Worm (Caenorhabditis elegans) whole organism, young adult: ENCODE results near the gene B0280.7.

Experiments used
- B0019.2 ChIP-seq: fragments of 200-800 bp; sonication (Bioruptor generic); conservative IDR thresholded peaks from 2 replicates; pipeline ENCODE4 v1.3.6; 2022; ENCODE audit warnings: missing genetic modification reagents, missing genetic modification characterization, missing compliant biosample characterization
- F23B12.7 ChIP-seq: sonication (generic microtip); optimal IDR thresholded peaks from 2 replicates; lab custom pipeline; 2017; ENCODE audit warnings: missing genetic modification characterization, mild to moderate bottlenecking, missing compliant biosample characterization, antibody characterized with exemption, moderate library complexity; ENCODE audit not compliant: insufficient read depth
- F33H1.4 ChIP-seq: fragments of 200-800 bp; sonication (Bioruptor generic); IDR thresholded peaks from 2 replicates; pipeline ENCODE4 v1.3.6; 2022; ENCODE audit warnings: missing genetic modification reagents, missing genetic modification characterization, missing compliant biosample characterization
- F37B4.10 ChIP-seq: fragments of 200-800 bp; sonication (Bioruptor generic); IDR thresholded peaks from 2 replicates; pipeline ENCODE4 v1.3.6; 2022; ENCODE audit warnings: missing genetic modification characterization, missing compliant biosample characterization
- F57A8.1 ChIP-seq: fragments of 200-800 bp; sonication (Bioruptor generic); optimal IDR thresholded peaks from 2 replicates; lab custom pipeline; 2018; ENCODE audit warnings: mild to moderate bottlenecking, missing genetic modification characterization, moderate library complexity, missing compliant biosample characterization
- Y53G8AR.9 ChIP-seq: fragments of 200-800 bp; sonication (Bioruptor generic); conservative IDR thresholded peaks from 2 replicates; pipeline ENCODE4 v1.3.6; 2022; ENCODE audit warnings: missing genetic modification reagents, missing genetic modification characterization, missing compliant biosample characterization
- akir-1 ChIP-seq: fragments of 200-800 bp; sonication (Bioruptor generic); optimal IDR thresholded peaks from 2 replicates; lab custom pipeline; 2018; ENCODE audit warnings: mild to moderate bottlenecking, missing genetic modification characterization, moderate library complexity, missing compliant biosample characterization
- ama-1 ChIP-seq, 3 experiments: fragments of 150-350 bp in 1 of 3; sonication (generic microtip) in 2 of 3; optimal IDR thresholded peaks; 2 replicates each; lab custom pipeline; 2014 to 2018; ENCODE audit warnings: missing biosample characterization in 2 of 3, missing genetic modification characterization in 2 of 3, missing genetic modification reagents in 2 of 3
- atf-7 ChIP-seq: sonication (generic microtip); optimal IDR thresholded peaks from 2 replicates; lab custom pipeline; 2017; ENCODE audit warnings: mild to moderate bottlenecking, missing genetic modification characterization, missing compliant biosample characterization
- attf-5 ChIP-seq: fragments of 200-800 bp; sonication (Bioruptor generic); optimal IDR thresholded peaks from 2 replicates; lab custom pipeline; 2018; ENCODE audit warnings: mild to moderate bottlenecking, missing genetic modification characterization, missing compliant biosample characterization
- ceh-100 ChIP-seq: fragments of 200-800 bp; sonication (Bioruptor generic); IDR thresholded peaks from 2 replicates; pipeline ENCODE4 v1.3.6; 2022; ENCODE audit warnings: missing genetic modification reagents, missing genetic modification characterization, missing compliant biosample characterization
- ceh-27 ChIP-seq: fragments of 200-800 bp; sonication (Bioruptor generic); optimal IDR thresholded peaks from 2 replicates; lab custom pipeline; 2018; ENCODE audit warnings: mild to moderate bottlenecking, missing genetic modification characterization, moderate library complexity, missing compliant biosample characterization
- ceh-58 ChIP-seq: fragments of 200-800 bp; sonication (Bioruptor generic); IDR thresholded peaks from 2 replicates; pipeline ENCODE4 v1.3.6; 2022; ENCODE audit warnings: missing genetic modification characterization, missing compliant biosample characterization
- ceh-79 ChIP-seq: sonication (generic microtip); optimal IDR thresholded peaks from 2 replicates; lab custom pipeline; 2017; ENCODE audit warnings: mild to moderate bottlenecking, missing genetic modification characterization, missing compliant biosample characterization
- ceh-91 ChIP-seq: fragments of 200-800 bp; sonication (Bioruptor generic); IDR thresholded peaks from 2 replicates; pipeline ENCODE4 v1.3.6; 2022; ENCODE audit warnings: missing genetic modification reagents, missing genetic modification characterization, missing compliant biosample characterization
- dox-1 ChIP-seq: fragments of 200-800 bp; sonication (Bioruptor generic); IDR thresholded peaks from 2 replicates; pipeline ENCODE4 v1.3.6; 2022; ENCODE audit warnings: missing genetic modification reagents, missing genetic modification characterization, missing compliant biosample characterization
- dpl-1 ChIP-seq: fragments of 150-350 bp; optimal IDR thresholded peaks from 2 replicates; lab custom pipeline; 2014; ENCODE audit warnings: missing biosample characterization, missing genetic modification reagents, missing genetic modification characterization
- efl-1 ChIP-seq: fragments of 150-350 bp; optimal IDR thresholded peaks from 2 replicates; lab custom pipeline; 2014; ENCODE audit warnings: missing biosample characterization, missing genetic modification reagents, missing genetic modification characterization
- egl-18 ChIP-seq: fragments of 200-800 bp; sonication (Bioruptor generic); IDR thresholded peaks from 2 replicates; pipeline ENCODE4 v1.3.6; 2022; ENCODE audit warnings: missing genetic modification reagents, missing genetic modification characterization, missing compliant biosample characterization
- egl-44 ChIP-seq: fragments of 200-800 bp; sonication (Bioruptor generic); IDR thresholded peaks from 2 replicates; pipeline ENCODE4 v1.3.6; 2022; ENCODE audit warnings: missing genetic modification reagents, missing genetic modification characterization, missing compliant biosample characterization
- him-1 ChIP-seq: sonication (generic microtip); optimal IDR thresholded peaks from 2 replicates; lab custom pipeline; 2016; ENCODE audit warnings: missing genotype, missing genetic modification reagents, missing genetic modification characterization, missing compliant biosample characterization
- lin-35 ChIP-seq, 3 experiments: fragments of 150-350 bp in 2 of 3; sonication (generic microtip) in 1 of 3; optimal IDR thresholded peaks; 2 replicates each; lab custom pipeline; 2014 to 2018; ENCODE audit warnings: missing biosample characterization in 3 of 3, missing genetic modification characterization in 3 of 3, missing genetic modification reagents in 3 of 3
- lin-40 ChIP-seq: sonication (generic microtip); optimal IDR thresholded peaks from 2 replicates; lab custom pipeline; 2016; ENCODE audit warnings: missing genetic modification characterization, mild to moderate bottlenecking, missing compliant biosample characterization, missing genotype, missing genetic modification reagents
- lin-54 ChIP-seq: fragments of 200-800 bp; sonication (Bioruptor generic); optimal IDR thresholded peaks from 2 replicates; lab custom pipeline; 2018; ENCODE audit warnings: mild to moderate bottlenecking, missing genetic modification characterization, missing compliant biosample characterization
- lir-1 ChIP-seq: fragments of 200-800 bp; sonication (Bioruptor generic); conservative IDR thresholded peaks from 2 replicates; pipeline ENCODE4 v1.3.6; 2022; ENCODE audit warnings: missing genetic modification reagents, missing genetic modification characterization, missing compliant biosample characterization
- lsl-1 ChIP-seq: fragments of 200-800 bp; sonication (Bioruptor generic); optimal IDR thresholded peaks from 2 replicates; lab custom pipeline; 2018; ENCODE audit warnings: mild to moderate bottlenecking, missing genetic modification characterization, moderate library complexity, missing compliant biosample characterization
- lsy-27 ChIP-seq: sonication (generic microtip); optimal IDR thresholded peaks from 2 replicates; lab custom pipeline; 2017; ENCODE audit warnings: missing genetic modification characterization, mild to moderate bottlenecking, missing compliant biosample characterization, antibody characterized with exemption, missing genotype, borderline replicate concordance; ENCODE audit not compliant: insufficient read depth
- madf-10 ChIP-seq: sonication (generic microtip); optimal IDR thresholded peaks from 2 replicates; lab custom pipeline; 2016; ENCODE audit warnings: mild to moderate bottlenecking, missing genetic modification characterization, missing compliant biosample characterization
- madf-6 ChIP-seq: fragments of 200-800 bp; sonication (Bioruptor generic); IDR thresholded peaks from 2 replicates; pipeline ENCODE4 v1.3.6; 2022; ENCODE audit warnings: missing genetic modification reagents, missing genetic modification characterization, missing compliant biosample characterization
- mcd-1 ChIP-seq: fragments of 200-800 bp; sonication (Bioruptor generic); IDR thresholded peaks from 2 replicates; pipeline ENCODE4 v1.3.6; 2022; ENCODE audit warnings: missing genetic modification reagents, missing genetic modification characterization, missing compliant biosample characterization
- mel-28 ChIP-seq: sonication (generic microtip); optimal IDR thresholded peaks from 2 replicates; lab custom pipeline; 2016; ENCODE audit warnings: borderline replicate concordance, mild to moderate bottlenecking, missing genetic modification characterization, missing compliant biosample characterization
- mxl-1 ChIP-seq: sonication (generic microtip); optimal IDR thresholded peaks from 2 replicates; lab custom pipeline; 2016; ENCODE audit warnings: missing genetic modification characterization, missing compliant biosample characterization
- nhr-120 ChIP-seq: fragments of 200-800 bp; sonication (Bioruptor generic); IDR thresholded peaks from 2 replicates; pipeline ENCODE4 v1.3.6; 2022; ENCODE audit warnings: missing genetic modification characterization, missing compliant biosample characterization
- nhr-90 ChIP-seq: sonication (generic microtip); optimal IDR thresholded peaks from 2 replicates; lab custom pipeline; 2016; ENCODE audit warnings: missing genotype, mild to moderate bottlenecking, missing genetic modification characterization, missing compliant biosample characterization
- rcor-1 ChIP-seq: fragments of 200-800 bp; sonication (Bioruptor generic); IDR thresholded peaks from 2 replicates; pipeline ENCODE4 v1.3.6; 2022; ENCODE audit warnings: missing genetic modification reagents, missing genetic modification characterization, missing compliant biosample characterization
- sea-2 ChIP-seq: fragments of 200-800 bp; sonication (Bioruptor generic); IDR thresholded peaks from 2 replicates; pipeline ENCODE4 v1.3.6; 2022; ENCODE audit warnings: missing genetic modification characterization, missing compliant biosample characterization
- snpc-4 ChIP-seq, 5 experiments: fragments of 150-350 bp in 1 of 5; sonication (generic microtip) in 4 of 5; optimal IDR thresholded peaks; 2 replicates each; lab custom pipeline; 2014 to 2018; ENCODE audit warnings: missing genetic modification characterization in 5 of 5, missing biosample characterization in 3 of 5, antibody characterized with exemption in 2 of 5, mild to moderate bottlenecking in 2 of 5, missing compliant biosample characterization in 2 of 5, missing genotype in 2 of 5, moderate library complexity in 2 of 5, missing genetic modification reagents in 1 of 5
- tbp1 ChIP-seq: fragments of 200-800 bp; sonication (Bioruptor generic); optimal IDR thresholded peaks from 2 replicates; lab custom pipeline; 2018; ENCODE audit warnings: mild to moderate bottlenecking, missing genetic modification characterization, missing compliant biosample characterization
- unc-130 ChIP-seq: sonication (generic microtip); optimal IDR thresholded peaks from 2 replicates; lab custom pipeline; 2016; ENCODE audit warnings: missing genetic modification reagents, missing genetic modification characterization, missing compliant biosample characterization
- zfh-2 ChIP-seq: fragments of 200-800 bp; sonication (Bioruptor generic); conservative IDR thresholded peaks from 2 replicates; pipeline ENCODE4 v1.3.6; 2022; ENCODE audit warnings: missing genetic modification reagents, missing genetic modification characterization, missing compliant biosample characterization
- ztf-25 ChIP-seq: fragments of 200-800 bp; sonication (Bioruptor generic); IDR thresholded peaks from 2 replicates; pipeline ENCODE4 v1.3.6; 2022; ENCODE audit warnings: missing genetic modification reagents, missing genetic modification characterization, missing compliant biosample characterization
- ztf-26 ChIP-seq: sonication (generic microtip); optimal IDR thresholded peaks from 2 replicates; lab custom pipeline; 2017; ENCODE audit warnings: missing genetic modification characterization, missing compliant biosample characterization

B0280.7 gene

ce11 chrIII:7069981-7070380 lies 41.7 kb downstream of the B0280.7 start, which contains the start of gene tmem-17:
TSS of gene tmem-17 (plus strand) at chrIII:7070281.
- no peak for TF ChIP-seq sea-2 (GFP tag; lab: Robert Waterston, UW)
- TF ChIP-seq dpl-1 (GFP tag; lab: Kevin White, UChicago), result no peak
- no peak for TF ChIP-seq ama-1 (optimal IDR thresholded peaks at IDR 0.05; lab: Kevin White, UChicago)
- no peak for TF ChIP-seq ama-1 (GFP tag; optimal IDR thresholded peaks at IDR 0.05; lab: Kevin White, UChicago)
- TF ChIP-seq mel-28 (tag; lab: Kevin White, UChicago), result no peak
- TF ChIP-seq lir-1, result no peak

ce11 chrIII:7068520-7069113 lies 43.1 kb downstream of the B0280.7 start, which contains the start of the genes ubc-18 and R01H2.8:
TSS of gene ubc-18 (minus strand) at chrIII:7068570.
TSS of gene R01H2.8 (plus strand) at chrIII:7069063.
- peak; percentile 47; the same call in 1 of the 2 replicates for TF ChIP-seq rcor-1 (GFP tag; lab: Robert Waterston, UW)
- TF ChIP-seq F37B4.10 (GFP tag; lab: Robert Waterston, UW), result no peak
- TF ChIP-seq efl-1 (GFP tag; lab: Kevin White, UChicago), result peak; percentile 78
- TF ChIP-seq B0019.2 (GFP tag; lab: Robert Waterston, UW), result no peak
- TF ChIP-seq dpl-1 (GFP tag; lab: Kevin White, UChicago), result peak; percentile 71
- TF ChIP-seq attf-5 (GFP tag; lab: Kevin White, UChicago), result peak; percentile 11
- TF ChIP-seq madf-6 (GFP tag; lab: Robert Waterston, UW), result peak; percentile 56
- TF ChIP-seq lin-35 (GFP tag; optimal IDR thresholded peaks at IDR 0.05; lab: Kevin White, UChicago), result peak in 1 of 3 experiments; percentile 63
- no peak for TF ChIP-seq him-1 (tag; lab: Kevin White, UChicago)
- TF ChIP-seq F33H1.4 (GFP tag; lab: Robert Waterston, UW), result peak; percentile 30; the same call in 1 of the 2 replicates
- no peak for TF ChIP-seq ztf-26 (tag; lab: Kevin White, UChicago)
- peak; percentile 18 for TF ChIP-seq lsl-1 (GFP tag; lab: Kevin White, UChicago)
- TF ChIP-seq mcd-1 (GFP tag; lab: Robert Waterston, UW), result peak; percentile 39; the same call in 1 of the 2 replicates
- peak; percentile 82 for TF ChIP-seq lin-54 (GFP tag; lab: Kevin White, UChicago)
- peak; percentile 48; the same call in 1 of the 2 replicates for TF ChIP-seq ceh-91 (GFP tag; lab: Robert Waterston, UW)

ce11 chrIII:7067385-7067896 lies 44.3 kb downstream of the B0280.7 start, which contains the start of gene ger-1:
TSS of gene ger-1 (minus strand) at chrIII:7067477.
- TF ChIP-seq unc-130 (GFP tag; lab: Kevin White, UChicago) (no peak), lin-54 (GFP tag; lab: Kevin White, UChicago) (peak; percentile 0), snpc-4 (GFP tag; optimal IDR thresholded peaks at IDR 0.05; lab: Kevin White, UChicago) (no peak), snpc-4 (tag; optimal IDR thresholded peaks at IDR 0.05; lab: Kevin White, UChicago) (no peak), atf-7 (no peak), akir-1 (GFP tag; lab: Kevin White, UChicago) (no peak), lsy-27 (no peak), mxl-1 (tag; lab: Kevin White, UChicago) (no peak), madf-10 (tag; lab: Kevin White, UChicago) (no peak), tbp1 (GFP tag; lab: Kevin White, UChicago) (peak; percentile 12), egl-18 (GFP tag; lab: Robert Waterston, UW) (no peak), ceh-100 (GFP tag; lab: Robert Waterston, UW) (no peak), lir-1 (no peak), egl-44 (GFP tag; lab: Robert Waterston, UW) (no peak), lsl-1 (GFP tag; lab: Kevin White, UChicago) (no peak), F57A8.1 (GFP tag; lab: Kevin White, UChicago) (no peak), ceh-79 (tag; lab: Kevin White, UChicago) (no peak), ceh-58 (GFP tag; lab: Robert Waterston, UW) (no peak), lin-40 (tag; lab: Kevin White, UChicago) (no peak), dox-1 (GFP tag; lab: Robert Waterston, UW) (0 out of 2 replicates have a peak, but pooled peaks have one; percentile 21), ceh-27 (no peak), nhr-120 (GFP tag; lab: Robert Waterston, UW) (no peak), zfh-2 (GFP tag; lab: Robert Waterston, UW) (no peak), nhr-90 (tag; lab: Kevin White, UChicago) (no peak), F23B12.7 (tag; lab: Kevin White, UChicago) (no peak), ztf-25 (GFP tag; lab: Robert Waterston, UW) (no peak), Y53G8AR.9 (no peak)
